Fruit fly (Drosophila melanogaster) whole organism, embryonic: ENCODE results near the gene Wdr59.
A peak's percentile ranks its signal among the peaks of the same experiment; 100 is the strongest.

Experiments
- ATbp ChIP-seq: fragments of 200-800 bp; sonication (Bioruptor generic); optimal IDR thresholded peaks from 2 replicates; lab custom pipeline; 2017; ENCODE audit warnings: missing biosample characterization, mild to moderate bottlenecking, missing genetic modification characterization, missing genetic modification reagents
- Atf6 ChIP-seq: fragments of 200-800 bp; sonication (Bioruptor generic); IDR thresholded peaks from 2 replicates; pipeline ENCODE4 v1.3.6; 2022; ENCODE audit warnings: missing biosample characterization, missing genetic modification characterization
- BEAF-32 ChIP-seq: fragments of 200-800 bp; sonication (Bioruptor generic); optimal IDR thresholded peaks from 3 replicates; lab custom pipeline; 2017; ENCODE audit warnings: missing biosample characterization, missing genetic modification characterization, mild to moderate bottlenecking, moderate library complexity, missing genetic modification reagents
- C15 ChIP-seq: fragments of 200-800 bp; sonication (Bioruptor generic); IDR thresholded peaks from 3 replicates; pipeline ENCODE4 v1.3.6; 2022; ENCODE audit warnings: missing biosample characterization, missing genetic modification characterization
- CG10431 ChIP-seq: fragments of 200-800 bp; sonication (Bioruptor generic); optimal IDR thresholded peaks from 3 replicates; lab custom pipeline; 2018; ENCODE audit warnings: missing biosample characterization, mild to moderate bottlenecking, missing genetic modification characterization
- CG10462 ChIP-seq: fragments of 200-800 bp; sonication (Bioruptor generic); optimal IDR thresholded peaks from 2 replicates; lab custom pipeline; 2016; ENCODE audit warnings: missing biosample characterization, missing genetic modification characterization
- CG10979 ChIP-seq: fragments of 200-800 bp; sonication (Bioruptor generic); optimal IDR thresholded peaks from 2 replicates; lab custom pipeline; 2018; ENCODE audit warnings: missing biosample characterization, mild to moderate bottlenecking, missing genetic modification characterization, moderate library complexity
- CG12155 ChIP-seq: fragments of 200-800 bp; sonication (Bioruptor generic); optimal IDR thresholded peaks from 3 replicates; lab custom pipeline; 2016; ENCODE audit warnings: missing biosample characterization, missing genetic modification characterization
- CG13624 ChIP-seq: fragments of 200-800 bp; sonication (Bioruptor generic); optimal IDR thresholded peaks from 2 replicates; lab custom pipeline; 2016; ENCODE audit warnings: missing biosample characterization, missing genetic modification characterization
- CG13775 ChIP-seq: fragments of 200-800 bp; sonication (Bioruptor generic); optimal IDR thresholded peaks from 3 replicates; lab custom pipeline; 2017; ENCODE audit warnings: missing biosample characterization, mild to moderate bottlenecking, missing genetic modification characterization
- CG15011 ChIP-seq: fragments of 200-800 bp; sonication (Bioruptor generic); optimal IDR thresholded peaks from 3 replicates; lab custom pipeline; 2018; ENCODE audit warnings: missing biosample characterization, mild to moderate bottlenecking, missing genetic modification characterization
- CG16863 ChIP-seq: fragments of 200-800 bp; sonication (Bioruptor generic); optimal IDR thresholded peaks from 3 replicates; lab custom pipeline; 2016; ENCODE audit warnings: missing biosample characterization, missing genetic modification characterization
- CG17385 ChIP-seq: fragments of 200-800 bp; sonication (Bioruptor generic); optimal IDR thresholded peaks from 3 replicates; lab custom pipeline; 2018; ENCODE audit warnings: missing biosample characterization, mild to moderate bottlenecking, missing genetic modification characterization
- CG18764 ChIP-seq: fragments of 200-800 bp; sonication (Bioruptor generic); optimal IDR thresholded peaks from 3 replicates; lab custom pipeline; 2016; ENCODE audit warnings: missing biosample characterization, missing genetic modification characterization
- CG2116 ChIP-seq: fragments of 200-800 bp; sonication (Bioruptor generic); optimal IDR thresholded peaks from 3 replicates; lab custom pipeline; 2018; ENCODE audit warnings: missing biosample characterization, mild to moderate bottlenecking, missing genetic modification characterization
- CG32772 ChIP-seq: fragments of 200-800 bp; sonication (Bioruptor generic); IDR thresholded peaks from 2 replicates; pipeline ENCODE4 v1.3.6; 2022; ENCODE audit warnings: missing biosample characterization, missing genetic modification characterization
- CG3407 ChIP-seq: fragments of 200-800 bp; sonication (Bioruptor generic); optimal IDR thresholded peaks from 2 replicates; lab custom pipeline; 2018; ENCODE audit warnings: missing biosample characterization, mild to moderate bottlenecking, missing genetic modification characterization
- CG34422 ChIP-seq: fragments of 200-800 bp; sonication (Bioruptor generic); IDR thresholded peaks from 3 replicates; pipeline ENCODE4 v1.3.6; 2022; ENCODE audit warnings: missing biosample characterization, missing genetic modification characterization
- CG6654 ChIP-seq: fragments of 200-800 bp; sonication (Bioruptor generic); optimal IDR thresholded peaks from 2 replicates; lab custom pipeline; 2017; ENCODE audit warnings: missing biosample characterization, mild to moderate bottlenecking, missing genetic modification characterization
- CG6765 ChIP-seq: fragments of 200-800 bp; sonication (Bioruptor generic); optimal IDR thresholded peaks from 3 replicates; lab custom pipeline; 2017; ENCODE audit warnings: missing biosample characterization, mild to moderate bottlenecking, missing genetic modification characterization
- CG8089 ChIP-seq: fragments of 200-800 bp; sonication (Bioruptor generic); optimal IDR thresholded peaks from 3 replicates; lab custom pipeline; 2016; ENCODE audit warnings: missing biosample characterization, missing genetic modification characterization
- CG9797 ChIP-seq: fragments of 200-800 bp; sonication (Bioruptor generic); optimal IDR thresholded peaks from 3 replicates; lab custom pipeline; 2018; ENCODE audit warnings: missing biosample characterization, mild to moderate bottlenecking, missing genetic modification characterization
- CG9932 ChIP-seq: fragments of 200-800 bp; sonication (Bioruptor generic); IDR thresholded peaks from 2 replicates; pipeline ENCODE4 v1.3.6; 2022; ENCODE audit warnings: missing biosample characterization, missing genetic modification characterization
- Camta ChIP-seq: fragments of 200-800 bp; sonication (Bioruptor generic); optimal IDR thresholded peaks from 2 replicates; lab custom pipeline; 2016; ENCODE audit warnings: missing biosample characterization, missing genetic modification characterization
- CoRest ChIP-seq: fragments of 200-800 bp; sonication (Bioruptor generic); optimal IDR thresholded peaks from 3 replicates; lab custom pipeline; 2018; ENCODE audit warnings: missing biosample characterization, mild to moderate bottlenecking, missing genetic modification characterization, moderate library complexity
- Eip74EF ChIP-seq, 2 experiments: fragments of 200-800 bp in 1 of 2; fragments of >200 bp in 1 of 2; sonication (Bioruptor generic) in 1 of 2; optimal IDR thresholded peaks; 2 replicates each; lab custom pipeline; 2017 to 2019; ENCODE audit warnings: missing biosample characterization in 2 of 2, missing genetic modification characterization in 2 of 2, mild to moderate bottlenecking in 1 of 2, moderate library complexity in 1 of 2
- GATAe ChIP-seq: fragments of 200-800 bp; sonication (Bioruptor generic); conservative IDR thresholded peaks from 2 replicates; pipeline ENCODE4 v1.3.6; 2022; ENCODE audit warnings: missing biosample characterization, missing genetic modification characterization
- HLH3B ChIP-seq: fragments of 200-800 bp; sonication (Bioruptor generic); IDR thresholded peaks from 2 replicates; pipeline ENCODE4 v1.3.6; 2022; ENCODE audit warnings: missing biosample characterization, missing genetic modification characterization
- MESR4 ChIP-seq: fragments of 200-800 bp; sonication (Bioruptor generic); optimal IDR thresholded peaks from 2 replicates; lab custom pipeline; 2018; ENCODE audit warnings: missing biosample characterization, mild to moderate bottlenecking, missing genetic modification characterization, moderate library complexity
- NC2α ChIP-seq: fragments of 200-800 bp; sonication (Bioruptor generic); optimal IDR thresholded peaks from 2 replicates; lab custom pipeline; 2016; ENCODE audit warnings: missing biosample characterization, missing genetic modification characterization
- NC2β ChIP-seq: fragments of 200-800 bp; sonication (Bioruptor generic); optimal IDR thresholded peaks from 2 replicates; lab custom pipeline; 2016; ENCODE audit warnings: missing biosample characterization, missing genetic modification characterization
- Oli ChIP-seq: fragments of 200-800 bp; sonication (Bioruptor generic); optimal IDR thresholded peaks from 2 replicates; lab custom pipeline; 2018; ENCODE audit warnings: missing biosample characterization, mild to moderate bottlenecking, missing genetic modification characterization, moderate library complexity
- PHDP ChIP-seq: fragments of 200-800 bp; sonication (Bioruptor generic); optimal IDR thresholded peaks from 3 replicates; lab custom pipeline; 2018; ENCODE audit warnings: missing biosample characterization, mild to moderate bottlenecking, missing genetic modification characterization, moderate library complexity
- Sin3A ChIP-seq: fragments of >200 bp; optimal IDR thresholded peaks from 2 replicates; lab custom pipeline; 2018
- Stat92E ChIP-seq, 3 experiments: fragments of >200 bp in 2 of 3; fragments of 200-800 bp in 1 of 3; sonication (Bioruptor generic) in 1 of 3; optimal IDR thresholded peaks; 2 replicates each; lab custom pipeline; 2017 to 2019; ENCODE audit warnings: missing biosample characterization in 3 of 3, missing genetic modification characterization in 3 of 3, mild to moderate bottlenecking in 1 of 3, moderate library complexity in 1 of 3
- cad ChIP-seq: fragments of >200 bp; optimal IDR thresholded peaks from 2 replicates; lab custom pipeline; 2017; ENCODE audit warnings: missing biosample characterization, missing genetic modification characterization
- chm ChIP-seq: fragments of 200-800 bp; sonication (Bioruptor generic); IDR thresholded peaks from 2 replicates; pipeline ENCODE4 v1.3.6; 2022; ENCODE audit warnings: missing biosample characterization, missing genetic modification characterization
- chn ChIP-seq: fragments of 200-800 bp; sonication (Bioruptor generic); optimal IDR thresholded peaks from 2 replicates; lab custom pipeline; 2016; ENCODE audit warnings: missing biosample characterization, missing genetic modification characterization
- cwo ChIP-seq: fragments of 200-800 bp; sonication (Bioruptor generic); optimal IDR thresholded peaks from 3 replicates; lab custom pipeline; 2017; ENCODE audit warnings: missing biosample characterization, missing genetic modification characterization, mild to moderate bottlenecking, moderate library complexity, missing genetic modification reagents
- gcm ChIP-seq: fragments of 200-800 bp; sonication (Bioruptor generic); optimal IDR thresholded peaks from 2 replicates; lab custom pipeline; 2019; ENCODE audit warnings: missing biosample characterization, mild to moderate bottlenecking, missing genetic modification characterization, moderate library complexity
- hth ChIP-seq: fragments of >200 bp; optimal IDR thresholded peaks from 2 replicates; lab custom pipeline; 2017; ENCODE audit warnings: inconsistent platforms
- jing ChIP-seq: fragments of 200-800 bp; sonication (Bioruptor generic); optimal IDR thresholded peaks from 2 replicates; lab custom pipeline; 2018; ENCODE audit warnings: missing biosample characterization, mild to moderate bottlenecking, missing genetic modification characterization
- lmd ChIP-seq: fragments of 200-800 bp; sonication (Bioruptor generic); IDR thresholded peaks from 2 replicates; pipeline ENCODE4 v1.3.6; 2022; ENCODE audit warnings: missing biosample characterization, missing genetic modification characterization
- nau ChIP-seq: fragments of 200-800 bp; sonication (Bioruptor generic); optimal IDR thresholded peaks from 3 replicates; lab custom pipeline; 2017; ENCODE audit warnings: missing biosample characterization, mild to moderate bottlenecking, missing genetic modification characterization, missing genetic modification reagents
- oc ChIP-seq: fragments of 200-800 bp; sonication (Bioruptor generic); optimal IDR thresholded peaks from 2 replicates; lab custom pipeline; 2018; ENCODE audit warnings: missing biosample characterization, mild to moderate bottlenecking, missing genetic modification characterization, moderate library complexity
- peb ChIP-seq: fragments of 200-800 bp; sonication (Bioruptor generic); IDR thresholded peaks from 2 replicates; pipeline ENCODE4 v1.3.6; 2022; ENCODE audit warnings: missing biosample characterization, missing genetic modification characterization
- scrt ChIP-seq: fragments of 200-800 bp; sonication (Bioruptor generic); optimal IDR thresholded peaks from 2 replicates; lab custom pipeline; 2018; ENCODE audit warnings: missing biosample characterization, mild to moderate bottlenecking, missing genetic modification characterization, moderate library complexity
- sens-2 ChIP-seq: fragments of 200-800 bp; sonication (Bioruptor generic); IDR thresholded peaks from 2 replicates; pipeline ENCODE4 v1.3.6; 2022; ENCODE audit warnings: missing biosample characterization, missing genetic modification characterization
- sob ChIP-seq: fragments of 200-800 bp; sonication (Bioruptor generic); IDR thresholded peaks from 2 replicates; pipeline ENCODE4 v1.3.6; 2022; ENCODE audit warnings: missing biosample characterization, missing genetic modification characterization
- tgo ChIP-seq: fragments of 200-800 bp; sonication (Bioruptor generic); IDR thresholded peaks from 3 replicates; pipeline ENCODE4 v1.3.6; 2022; ENCODE audit warnings: missing biosample characterization, missing genetic modification characterization
- twi ChIP-seq: fragments of 200-800 bp; optimal IDR thresholded peaks from 2 replicates; lab custom pipeline; 2019; ENCODE audit warnings: missing biosample characterization, mild to moderate bottlenecking, missing genetic modification characterization, moderate library complexity

Gene Wdr59

DNA sequence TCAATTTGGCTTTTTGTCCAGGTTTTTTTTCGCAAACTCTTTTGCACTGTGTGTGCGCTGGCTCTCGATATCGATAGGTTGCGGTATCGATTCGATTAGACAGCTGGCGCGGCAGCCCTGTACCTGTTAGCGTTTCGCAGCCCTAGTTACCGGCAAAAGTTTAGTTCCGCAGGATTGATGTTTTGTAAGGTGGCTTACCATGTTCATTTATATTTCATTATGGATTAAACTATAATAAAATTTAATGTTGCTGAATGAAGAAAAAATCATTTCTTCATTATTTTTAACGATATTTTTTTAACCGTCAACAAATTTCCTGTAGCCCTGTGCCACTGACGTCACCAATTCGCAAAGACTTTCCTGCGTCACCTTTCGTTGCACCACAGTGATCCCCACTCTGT is 15.3 kb downstream of the Wdr59 start, which contains the start of gene Reps (continued):
- TF ChIP-seq hth (lab: Kevin White, UChicago), result no peak
- TF ChIP-seq C15 (GFP tag; lab: Robert Waterston, UW), result peak; percentile 97
- TF ChIP-seq CG12155 (GFP tag; lab: Kevin White, UChicago), result peak; percentile 98
- peak; percentile 93 for TF ChIP-seq CG6654 (GFP tag; lab: Kevin White, UChicago)
- TF ChIP-seq Stat92E (GFP tag; optimal IDR thresholded peaks at IDR 0.05; lab: Kevin White, UChicago), result peak in 1 of 3 experiments; percentile 93
- TF ChIP-seq peb (GFP tag; lab: Robert Waterston, UW), result peak; percentile 98
- peak; percentile 98 for TF ChIP-seq CG13624
- peak; percentile 99 for TF ChIP-seq CoRest (tag; lab: Kevin White, UChicago)
- TF ChIP-seq NC2α (GFP tag; lab: Kevin White, UChicago), result peak; percentile 95
- peak; percentile 96 for TF ChIP-seq Sin3A (lab: Kevin White, UChicago)
- TF ChIP-seq Camta (GFP tag; lab: Kevin White, UChicago), result peak; percentile 98
- peak; percentile 99 for TF ChIP-seq lmd (GFP tag; lab: Robert Waterston, UW)
- TF ChIP-seq oc (tag; lab: Kevin White, UChicago), result peak; percentile 97
- peak; percentile 96 for TF ChIP-seq CG3407
- peak; percentile 99 for TF ChIP-seq sob
- peak; percentile 98 for TF ChIP-seq PHDP (tag; lab: Kevin White, UChicago)
- peak; percentile 100 for TF ChIP-seq CG34422
- TF ChIP-seq CG10431, result peak; percentile 94
- TF ChIP-seq ATbp (GFP tag; lab: Kevin White, UChicago), result peak; percentile 96
- TF ChIP-seq CG32772 (GFP tag; lab: Robert Waterston, UW), result peak; percentile 99
- no peak for TF ChIP-seq cad
- peak; percentile 95 for TF ChIP-seq CG17385 (GFP tag; lab: Kevin White, UChicago)
- peak; percentile 98 for TF ChIP-seq CG10462 (GFP tag; lab: Kevin White, UChicago)
- peak; percentile 99 for TF ChIP-seq HLH3B (GFP tag; lab: Robert Waterston, UW)
- TF ChIP-seq CG8089 (GFP tag; lab: Kevin White, UChicago), result peak; percentile 97
- peak; percentile 72 for TF ChIP-seq CG9797 (GFP tag; lab: Kevin White, UChicago)
- peak; percentile 98 for TF ChIP-seq chm (GFP tag; lab: Robert Waterston, UW)
- TF ChIP-seq jing, result peak; percentile 97
- peak; percentile 95 for TF ChIP-seq cwo
- peak; percentile 99 for TF ChIP-seq CG10979
- peak; percentile 99 for TF ChIP-seq CG9932 (GFP tag; lab: Robert Waterston, UW)
- TF ChIP-seq tgo (GFP tag; lab: Robert Waterston, UW), result peak; percentile 99
- TF ChIP-seq CG15011 (GFP tag; lab: Kevin White, UChicago), result peak; percentile 97
- TF ChIP-seq CG6765 (GFP tag; lab: Kevin White, UChicago), result peak; percentile 96
- TF ChIP-seq nau (GFP tag; lab: Kevin White, UChicago), result no peak
- peak; percentile 68 for TF ChIP-seq MESR4 (GFP tag; lab: Kevin White, UChicago)
- TF ChIP-seq Oli (tag; lab: Kevin White, UChicago), result peak; percentile 98
- peak; percentile 97 for TF ChIP-seq gcm
- TF ChIP-seq CG2116 (GFP tag; lab: Kevin White, UChicago), result peak; percentile 94
- TF ChIP-seq GATAe (GFP tag; lab: Robert Waterston, UW), result peak; percentile 98
- peak; percentile 97 for TF ChIP-seq CG16863
- TF ChIP-seq scrt, result peak; percentile 95
- peak; percentile 98 for TF ChIP-seq NC2β
- peak; percentile 98 for TF ChIP-seq sens-2 (GFP tag; lab: Robert Waterston, UW)
- peak; percentile 97 for TF ChIP-seq twi (tag; lab: Kevin White, UChicago)
- TF ChIP-seq Atf6 (GFP tag; lab: Robert Waterston, UW), result peak; percentile 98
- TF ChIP-seq CG13775 (GFP tag; lab: Kevin White, UChicago), result peak; percentile 100
- TF ChIP-seq Eip74EF (GFP tag; optimal IDR thresholded peaks at IDR 0.05; lab: Kevin White, UChicago), result peak in 1 of 2 experiments; percentile 95
- TF ChIP-seq chn (GFP tag; lab: Kevin White, UChicago), result peak; percentile 99
- TF ChIP-seq CG18764 (GFP tag; lab: Kevin White, UChicago), result peak; percentile 98
- peak; percentile 75 for TF ChIP-seq BEAF-32 (GFP tag; lab: Kevin White, UChicago)
